Worm (Caenorhabditis elegans) whole organism, mixed stage, embryonic: ENCODE results near the gene F46C8.1.

ENCODE experiments used
- elt-1 ChIP-seq: sonication (generic microtip); optimal IDR thresholded peaks from 2 replicates; lab custom pipeline; 2017; ENCODE audit warnings: missing genetic modification characterization, mild to moderate bottlenecking, missing compliant biosample characterization, antibody characterized with exemption, moderate library complexity, borderline replicate concordance; ENCODE audit not compliant: insufficient read depth
- elt-3 ChIP-seq: fragments of 150-350 bp; optimal IDR thresholded peaks from 2 replicates; lab custom pipeline; 2014; ENCODE audit warnings: missing biosample characterization, missing genetic modification characterization
- mep-1 ChIP-seq: fragments of 150-350 bp; optimal IDR thresholded peaks from 2 replicates; lab custom pipeline; 2017; ENCODE audit warnings: missing biosample characterization, missing genetic modification reagents, missing genetic modification characterization, inconsistent platforms
- nhr-2 ChIP-seq: fragments of 150-350 bp; optimal IDR thresholded peaks from 2 replicates; lab custom pipeline; 2014; ENCODE audit warnings: missing biosample characterization, missing genetic modification characterization
- nhr-237 ChIP-seq: fragments of 150-350 bp; optimal IDR thresholded peaks from 2 replicates; lab custom pipeline; 2014; ENCODE audit warnings: missing biosample characterization, missing genetic modification characterization
- nhr-28 ChIP-seq: fragments of 150-350 bp; optimal IDR thresholded peaks from 2 replicates; lab custom pipeline; 2014; ENCODE audit warnings: missing biosample characterization, missing genetic modification characterization
- pha-4 ChIP-seq: fragments of 150-350 bp; optimal IDR thresholded peaks from 2 replicates; lab custom pipeline; 2018; ENCODE audit warnings: missing biosample characterization, missing genetic modification reagents, missing genetic modification characterization
- snpc-4 ChIP-seq: fragments of 150-350 bp; optimal IDR thresholded peaks from 2 replicates; lab custom pipeline; 2014; ENCODE audit warnings: missing biosample characterization, missing genetic modification characterization
- sptf-1 ChIP-seq: sonication (generic microtip); optimal IDR thresholded peaks from 2 replicates; lab custom pipeline; 2017; ENCODE audit warnings: mild to moderate bottlenecking, missing genetic modification characterization, moderate library complexity, missing compliant biosample characterization
- unc-39 ChIP-seq: fragments of 150-350 bp; optimal IDR thresholded peaks from 2 replicates; lab custom pipeline; 2014; ENCODE audit warnings: missing biosample characterization, missing genetic modification characterization

DNA sequence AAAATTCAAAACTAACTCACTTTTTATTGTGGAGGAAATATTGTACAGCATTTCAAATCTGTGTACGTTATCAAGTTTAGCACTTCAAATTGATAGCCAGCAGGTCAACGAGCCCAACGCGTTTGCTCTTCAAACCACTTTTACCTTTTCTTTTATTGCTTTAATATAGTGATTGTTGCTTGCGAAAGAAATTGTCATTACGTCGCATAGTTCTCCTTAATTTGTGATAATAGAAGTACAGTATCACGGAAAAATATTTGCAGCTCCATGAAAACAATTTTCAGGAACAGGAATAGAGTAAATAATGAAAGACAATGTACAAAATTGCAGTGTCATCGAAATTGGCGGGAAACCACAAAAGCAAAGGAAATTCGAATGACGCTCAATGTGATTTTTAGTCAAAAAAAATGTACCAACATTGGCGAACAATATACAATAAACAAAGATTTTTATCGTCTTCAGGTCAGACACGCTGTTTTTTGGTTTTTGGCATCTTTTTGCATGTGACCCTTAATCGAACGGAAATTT lies 10.7 kb downstream of the F46C8.1 start, which contains the start of the genes PDB1.1 and F08C6.5:
- no peak for TF ChIP-seq mep-1 (tag; lab: Kevin White, UChicago)
- no peak for TF ChIP-seq sptf-1 (tag; lab: Kevin White, UChicago)
- no peak for TF ChIP-seq elt-3
- TF ChIP-seq snpc-4 (tag; lab: Kevin White, UChicago) = no peak
- TF ChIP-seq pha-4 (tag; lab: Kevin White, UChicago) = no peak
- TF ChIP-seq nhr-237 (tag; lab: Kevin White, UChicago) = no peak
- no peak for TF ChIP-seq nhr-28
- TF ChIP-seq unc-39 (tag; lab: Kevin White, UChicago) = no peak
- no peak for TF ChIP-seq elt-1 (tag; lab: Kevin White, UChicago)
- no peak for TF ChIP-seq nhr-2
